Worm (Caenorhabditis elegans) whole organism, L3 larva: ENCODE measurements around the gene nceh-1.

Source experiments
- R02D3.7 ChIP-seq: fragments of 150-350 bp; optimal IDR thresholded peaks from 2 replicates; lab custom pipeline; 2014; ENCODE audit warnings: missing biosample characterization, missing genetic modification characterization
- ama-1 ChIP-seq: fragments of 150-350 bp; optimal IDR thresholded peaks from 2 replicates; lab custom pipeline; 2018
- ceh-16 ChIP-seq: sonication (generic microtip); optimal IDR thresholded peaks from 2 replicates; lab custom pipeline; 2017; ENCODE audit warnings: missing biosample characterization, missing genetic modification characterization
- ceh-82 ChIP-seq: fragments of 150-350 bp; optimal IDR thresholded peaks from 2 replicates; lab custom pipeline; 2014; ENCODE audit warnings: missing biosample characterization, missing genetic modification characterization
- ceh-9 ChIP-seq: sonication (generic microtip); optimal IDR thresholded peaks from 2 replicates; lab custom pipeline; 2018; ENCODE audit warnings: missing biosample characterization, missing genetic modification characterization
- daf-12 ChIP-seq: fragments of 150-350 bp; optimal IDR thresholded peaks from 2 replicates; lab custom pipeline; 2014; ENCODE audit warnings: missing biosample characterization, missing genetic modification reagents, missing genetic modification characterization
- egl-5 ChIP-seq: fragments of 150-350 bp; optimal IDR thresholded peaks from 2 replicates; lab custom pipeline; 2017; ENCODE audit warnings: missing biosample characterization, missing genetic modification reagents, missing genetic modification characterization, inconsistent platforms
- elt-1 ChIP-seq: fragments of 150-350 bp; optimal IDR thresholded peaks from 2 replicates; lab custom pipeline; 2014; ENCODE audit warnings: missing biosample characterization, missing genetic modification characterization
- elt-2 ChIP-seq: sonication (generic microtip); optimal IDR thresholded peaks from 2 replicates; lab custom pipeline; 2016; ENCODE audit warnings: missing genetic modification reagents, mild to moderate bottlenecking, missing genetic modification characterization, missing compliant biosample characterization
- elt-3 ChIP-seq, 3 experiments: fragments of 150-350 bp in 1 of 3; sonication (generic microtip) in 2 of 3; optimal IDR thresholded peaks; 2 replicates in 2 of 3; 4 replicates in 1 of 3; lab custom pipeline; 2014 to 2017; ENCODE audit warnings: missing biosample characterization in 3 of 3, missing genetic modification characterization in 3 of 3
- eor-1 ChIP-seq, 2 experiments: fragments of 150-350 bp; optimal IDR thresholded peaks; 2 replicates each; lab custom pipeline; 2014 to 2018; ENCODE audit warnings: missing biosample characterization in 2 of 2, missing genetic modification characterization in 2 of 2
- fkh-10 ChIP-seq: sonication (generic microtip); optimal IDR thresholded peaks from 2 replicates; lab custom pipeline; 2017; ENCODE audit warnings: missing biosample characterization, missing genetic modification reagents, missing genetic modification characterization
- fkh-2 ChIP-seq: fragments of 150-350 bp; optimal IDR thresholded peaks from 2 replicates; lab custom pipeline; 2014; ENCODE audit warnings: missing biosample characterization, missing genetic modification reagents, missing genetic modification characterization
- fos-1 ChIP-seq: fragments of 150-350 bp; optimal IDR thresholded peaks from 2 replicates; lab custom pipeline; 2014; ENCODE audit warnings: missing biosample characterization, missing genetic modification characterization
- hmg-11 ChIP-seq: sonication (generic microtip); optimal IDR thresholded peaks from 2 replicates; lab custom pipeline; 2016; ENCODE audit warnings: missing genetic modification characterization, missing compliant biosample characterization
- jun-1 ChIP-seq: fragments of 150-350 bp; optimal IDR thresholded peaks from 2 replicates; lab custom pipeline; 2014; ENCODE audit warnings: missing biosample characterization, missing genetic modification reagents, missing genetic modification characterization
- lin-39 ChIP-seq: fragments of 150-350 bp; optimal IDR thresholded peaks from 2 replicates; lab custom pipeline; 2018; ENCODE audit warnings: missing biosample characterization, missing genetic modification reagents, missing genetic modification characterization
- lsy-12 ChIP-seq: sonication (generic microtip); optimal IDR thresholded peaks from 2 replicates; lab custom pipeline; 2016; ENCODE audit warnings: mild to moderate bottlenecking, missing genetic modification characterization, missing compliant biosample characterization
- mdl-1 ChIP-seq: fragments of 150-350 bp; optimal IDR thresholded peaks from 2 replicates; lab custom pipeline; 2014; ENCODE audit warnings: missing biosample characterization, missing genetic modification characterization
- nfya-1 ChIP-seq: sonication (generic microtip); optimal IDR thresholded peaks from 2 replicates; lab custom pipeline; 2017; ENCODE audit warnings: missing genetic modification characterization, mild to moderate bottlenecking, missing compliant biosample characterization, antibody characterized with exemption, moderate library complexity; ENCODE audit not compliant: insufficient read depth
- nhr-11 ChIP-seq: fragments of 150-350 bp; optimal IDR thresholded peaks from 2 replicates; lab custom pipeline; 2014; ENCODE audit warnings: missing biosample characterization, missing genetic modification characterization
- nhr-12 ChIP-seq: fragments of 150-350 bp; optimal IDR thresholded peaks from 2 replicates; lab custom pipeline; 2014; ENCODE audit warnings: missing biosample characterization, missing genetic modification characterization
- nhr-28 ChIP-seq: fragments of 150-350 bp; optimal IDR thresholded peaks from 2 replicates; lab custom pipeline; 2014; ENCODE audit warnings: missing biosample characterization, missing genetic modification characterization
- nhr-43 ChIP-seq: sonication (generic microtip); optimal IDR thresholded peaks from 2 replicates; lab custom pipeline; 2016; ENCODE audit warnings: mild to moderate bottlenecking, missing genetic modification characterization, missing compliant biosample characterization; ENCODE audit not compliant: poor library complexity, severe bottlenecking
- nhr-67 ChIP-seq: fragments of 150-350 bp; optimal IDR thresholded peaks from 2 replicates; lab custom pipeline; 2014; ENCODE audit warnings: missing biosample characterization, missing genetic modification characterization
- nhr-76 ChIP-seq: fragments of 150-350 bp; sonication (generic microtip); optimal IDR thresholded peaks from 5 replicates; lab custom pipeline; 2014; ENCODE audit warnings: missing biosample characterization, missing genetic modification characterization
- nhr-77 ChIP-seq: fragments of 150-350 bp; optimal IDR thresholded peaks from 2 replicates; lab custom pipeline; 2014; ENCODE audit warnings: missing biosample characterization, missing genetic modification characterization
- pha-4 ChIP-seq: fragments of 150-350 bp; optimal IDR thresholded peaks from 2 replicates; lab custom pipeline; 2014; ENCODE audit warnings: missing biosample characterization, missing genetic modification reagents, missing genetic modification characterization
- pqm-1 ChIP-seq: fragments of 150-350 bp; optimal IDR thresholded peaks from 2 replicates; lab custom pipeline; 2017; ENCODE audit warnings: missing biosample characterization, missing genetic modification characterization, inconsistent platforms
- sea-2 ChIP-seq: fragments of 150-350 bp; sonication (generic microtip); optimal IDR thresholded peaks from 4 replicates; lab custom pipeline; 2014; ENCODE audit warnings: missing biosample characterization, missing genetic modification reagents, missing genetic modification characterization
- skn-1 ChIP-seq: fragments of 150-350 bp; optimal IDR thresholded peaks from 2 replicates; lab custom pipeline; 2014; ENCODE audit warnings: missing biosample characterization, missing genetic modification characterization
- tbx-2 ChIP-seq: sonication (generic microtip); optimal IDR thresholded peaks from 2 replicates; lab custom pipeline; 2016; ENCODE audit warnings: mild to moderate bottlenecking, missing genetic modification characterization, missing compliant biosample characterization
- unc-39 ChIP-seq: sonication (generic microtip); optimal IDR thresholded peaks from 4 replicates; lab custom pipeline; 2017; ENCODE audit warnings: missing biosample characterization, missing genetic modification characterization
- unc-62 ChIP-seq: fragments of 150-350 bp; sonication (generic microtip); optimal IDR thresholded peaks from 4 replicates; lab custom pipeline; 2014; ENCODE audit warnings: missing biosample characterization, missing genetic modification reagents, missing genetic modification characterization
- ztf-4 ChIP-seq: fragments of 150-350 bp; optimal IDR thresholded peaks from 2 replicates; lab custom pipeline; 2014; ENCODE audit warnings: missing biosample characterization, missing genetic modification characterization

Gene nceh-1

DNA sequence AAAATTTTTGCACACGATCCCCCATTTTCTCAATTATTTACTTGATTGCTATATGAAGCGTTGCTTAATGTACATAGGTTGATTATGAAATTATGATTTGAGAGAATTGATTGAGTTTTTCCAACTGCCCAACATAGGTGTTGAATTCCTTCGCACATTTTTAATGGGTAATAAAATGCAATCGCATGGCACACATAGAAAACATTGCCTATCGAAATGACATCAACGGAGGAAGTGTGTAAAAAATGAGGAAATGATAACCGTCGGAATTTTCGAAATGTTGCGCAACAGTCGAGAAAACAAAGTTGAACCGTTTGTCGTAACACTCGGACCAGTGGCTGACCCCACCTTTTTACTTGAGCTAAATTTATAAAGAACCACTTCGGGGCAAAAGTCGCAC lies 22.0 kb downstream of the nceh-1 start:
- peak; percentile 4 for TF ChIP-seq elt-2 (tag; lab: Kevin White, UChicago)

DNA sequence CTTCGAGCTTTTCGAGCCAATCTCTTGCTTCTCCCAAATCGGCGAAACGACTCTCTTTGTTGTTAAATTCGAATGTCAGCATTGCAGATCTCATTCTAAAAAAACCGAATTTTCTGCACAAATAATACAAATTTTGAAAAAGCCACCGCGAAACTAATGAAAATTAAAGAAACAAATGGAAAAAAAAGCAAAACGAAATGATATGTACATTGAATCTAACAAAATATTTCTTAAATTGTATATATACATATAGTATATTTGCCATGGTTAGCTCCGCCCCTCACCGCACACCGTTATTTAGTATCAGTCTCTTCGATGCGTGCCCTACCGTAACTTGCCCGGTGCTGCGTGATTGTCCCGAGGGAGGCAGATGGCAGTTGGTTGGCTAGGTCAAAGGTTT lies 23.4 kb downstream of the nceh-1 start, which contains the start of gene srw-86:
TSS of gene srw-86 (minus strand) at position 101 of the 400 bp plus-strand sequence.
- TF ChIP-seq elt-3 (tag; optimal IDR thresholded peaks at IDR 0.05; lab: Kevin White, UChicago) = no peak

DNA sequence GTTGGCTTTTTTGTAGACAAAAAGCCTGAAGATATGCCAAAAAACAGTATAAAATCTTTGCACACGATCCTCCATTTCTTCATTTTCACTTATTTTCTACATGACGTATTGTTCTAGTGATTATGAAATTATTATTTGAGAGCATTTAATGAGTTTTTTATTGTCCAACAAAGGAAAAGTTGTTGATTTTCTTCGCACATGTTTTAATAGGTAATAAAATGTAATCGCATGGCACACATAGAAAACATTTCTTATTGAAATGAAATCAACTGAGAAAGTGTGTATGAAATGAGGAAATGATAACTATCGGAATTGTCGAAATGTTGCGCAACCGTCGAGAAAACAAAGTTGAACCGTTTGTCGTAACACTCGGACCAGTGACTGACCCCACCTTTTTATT lies 24.2 kb downstream of the nceh-1 start:
- TF ChIP-seq unc-39 (tag; lab: Kevin White, UChicago) (no peak), R02D3.7 (tag; lab: Kevin White, UChicago) (no peak), lin-39 (tag; lab: Kevin White, UChicago) (no peak), fkh-10 (GFP tag; lab: Kevin White, UChicago) (no peak), lsy-12 (tag; lab: Kevin White, UChicago) (no peak), nhr-12 (tag; lab: Kevin White, UChicago) (no peak), ztf-4 (no peak), nhr-11 (tag; lab: Kevin White, UChicago) (no peak), unc-62 (no peak), daf-12 (no peak), ceh-16 (tag; lab: Kevin White, UChicago) (no peak), elt-3 (tag; optimal IDR thresholded peaks at IDR 0.05; lab: Kevin White, UChicago) (no peak), nhr-43 (no peak), nhr-28 (tag; lab: Kevin White, UChicago) (no peak), egl-5 (tag; lab: Kevin White, UChicago) (no peak), elt-1 (tag; lab: Kevin White, UChicago) (no peak), pha-4 (tag; lab: Kevin White, UChicago) (peak; percentile 27), elt-2 (tag; lab: Kevin White, UChicago) (peak; percentile 52), pqm-1 (tag; lab: Kevin White, UChicago) (peak; percentile 53)

DNA sequence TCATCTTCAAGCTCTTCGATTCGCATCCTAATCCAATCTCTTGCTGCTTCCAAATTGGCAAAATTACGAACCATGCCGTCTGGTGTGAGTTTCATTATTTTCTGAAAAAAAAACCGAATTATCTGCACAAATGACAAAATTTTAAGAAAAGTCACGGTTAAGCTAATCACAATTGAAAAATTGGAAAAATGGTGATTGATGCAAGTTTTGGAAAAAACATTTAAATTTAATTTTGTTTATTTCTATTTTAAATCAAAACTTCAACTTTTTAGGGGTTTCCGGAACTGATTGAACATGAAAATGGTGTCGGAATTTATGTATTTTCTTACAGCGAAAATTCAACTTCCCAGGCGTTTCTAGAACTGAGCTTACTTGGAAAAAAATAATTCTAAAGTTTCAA lies 25.6 kb downstream of the nceh-1 start, which contains the start of gene C25F9.12:
TSS of gene C25F9.12 (minus strand) at position 101 of the 400 bp plus-strand sequence.
- TF ChIP-seq ama-1 (no peak), nhr-67 (tag; lab: Kevin White, UChicago) (no peak), egl-5 (tag; lab: Kevin White, UChicago) (no peak), elt-3 (tag; optimal IDR thresholded peaks at IDR 0.05; lab: Kevin White, UChicago) (no peak), hmg-11 (no peak), sea-2 (no peak), ceh-9 (no peak), nhr-76 (no peak), fos-1 (tag; lab: Kevin White, UChicago) (no peak), unc-62 (no peak), pha-4 (tag; lab: Kevin White, UChicago) (no peak), tbx-2 (tag; lab: Kevin White, UChicago) (no peak), ceh-16 (tag; lab: Kevin White, UChicago) (no peak)

DNA sequence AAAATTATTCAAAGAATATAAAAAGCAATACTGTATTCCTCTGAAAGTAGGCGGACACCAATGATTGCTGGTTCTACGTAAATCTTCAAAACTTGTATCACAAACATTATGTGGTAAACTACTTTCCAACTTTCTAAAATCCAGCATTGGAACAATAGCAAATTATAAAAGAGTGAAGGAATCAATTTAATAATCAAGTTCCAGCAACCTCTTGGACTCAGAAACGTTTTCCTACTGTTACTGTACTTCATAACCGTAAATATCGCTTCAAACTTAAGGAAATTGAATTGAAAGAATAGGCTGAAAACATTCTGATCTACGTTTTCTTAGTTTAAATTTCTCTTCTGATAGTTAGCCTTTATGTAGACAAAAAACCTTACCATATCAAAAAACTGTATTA lies 26.4 kb downstream of the nceh-1 start:
- TF ChIP-seq fkh-2 (no peak), fkh-10 (GFP tag; lab: Kevin White, UChicago) (no peak), nfya-1 (no peak), elt-3 (tag; optimal IDR thresholded peaks at IDR 0.05; lab: Kevin White, UChicago) (no peak), nhr-77 (tag; lab: Kevin White, UChicago) (no peak), nhr-28 (tag; lab: Kevin White, UChicago) (no peak), fos-1 (tag; lab: Kevin White, UChicago) (no peak), ceh-82 (no peak), unc-62 (no peak), daf-12 (no peak), lsy-12 (tag; lab: Kevin White, UChicago) (no peak), egl-5 (tag; lab: Kevin White, UChicago) (no peak), skn-1 (tag; lab: Kevin White, UChicago) (no peak)

DNA sequence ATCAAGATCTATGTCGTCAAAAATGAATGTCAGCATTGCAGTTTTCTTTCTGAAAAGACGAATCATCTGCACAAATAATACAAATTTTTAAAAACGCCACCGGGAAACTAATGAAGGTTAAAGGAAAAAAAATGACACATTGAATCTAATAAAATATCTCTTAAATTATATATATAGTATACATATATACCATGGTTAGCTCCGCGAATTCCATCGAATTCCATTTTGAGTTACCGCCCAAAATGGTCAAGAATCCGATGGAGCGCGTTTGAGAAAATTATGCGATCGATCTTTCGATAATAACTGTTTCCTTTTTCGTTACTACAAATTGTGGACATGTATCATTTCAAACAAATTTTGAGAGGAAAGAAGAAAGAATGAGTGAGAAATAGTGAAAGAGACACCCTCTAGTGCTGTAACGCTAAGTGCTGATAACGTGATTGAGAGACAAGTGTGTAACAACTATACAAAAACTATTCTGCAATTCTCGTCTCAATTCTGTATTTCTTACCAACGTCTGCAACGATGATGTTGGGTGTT lies 28.1 kb downstream of the nceh-1 start, which contains the start of the genes C25F9.6 and C25F9.10:
TSS of gene C25F9.6 (minus strand) at position 51 of the 540 bp plus-strand sequence.
TSS of gene C25F9.10 (plus strand) at position 454 of the 540 bp plus-strand sequence.
- TF ChIP-seq ceh-16 (tag; lab: Kevin White, UChicago) = no peak
- TF ChIP-seq nhr-12 (tag; lab: Kevin White, UChicago) = no peak
- TF ChIP-seq eor-1 (tag; optimal IDR thresholded peaks at IDR 0.05; lab: Kevin White, UChicago) = no peak
- TF ChIP-seq pqm-1 (tag; lab: Kevin White, UChicago) = peak; percentile 35
- TF ChIP-seq elt-2 (tag; lab: Kevin White, UChicago) = peak; percentile 60
- peak; percentile 35 for TF ChIP-seq pha-4 (tag; lab: Kevin White, UChicago)
- no peak for TF ChIP-seq jun-1
- TF ChIP-seq mdl-1 (tag; lab: Kevin White, UChicago) = no peak
- TF ChIP-seq ceh-82 = no peak
- TF ChIP-seq R02D3.7 (tag; lab: Kevin White, UChicago) = no peak
